Worm (Caenorhabditis elegans) whole organism, young adult: ENCODE results near the gene C06E2.2.

Source experiments
- B0035.1 ChIP-seq: sonication (generic microtip); optimal IDR thresholded peaks from 2 replicates; lab custom pipeline; 2016; ENCODE audit warnings: missing genetic modification characterization, mild to moderate bottlenecking, missing compliant biosample characterization, missing genotype, missing genetic modification reagents
- B0261.1 ChIP-seq: sonication (generic microtip); optimal IDR thresholded peaks from 2 replicates; lab custom pipeline; 2016; ENCODE audit warnings: mild to moderate bottlenecking, missing genetic modification characterization, moderate library complexity, missing compliant biosample characterization
- F10E7.11 ChIP-seq: sonication (generic microtip); optimal IDR thresholded peaks from 2 replicates; lab custom pipeline; 2017; ENCODE audit warnings: mild to moderate bottlenecking, missing genetic modification characterization, moderate library complexity, missing compliant biosample characterization
- F23B12.7 ChIP-seq: sonication (generic microtip); optimal IDR thresholded peaks from 2 replicates; lab custom pipeline; 2017; ENCODE audit warnings: missing genetic modification characterization, mild to moderate bottlenecking, missing compliant biosample characterization, antibody characterized with exemption, moderate library complexity; ENCODE audit not compliant: insufficient read depth
- F33H1.4 ChIP-seq: fragments of 200-800 bp; sonication (Bioruptor generic); IDR thresholded peaks from 2 replicates; pipeline ENCODE4 v1.3.6; 2022; ENCODE audit warnings: missing genetic modification reagents, missing genetic modification characterization, missing compliant biosample characterization
- F37B4.10 ChIP-seq: fragments of 200-800 bp; sonication (Bioruptor generic); IDR thresholded peaks from 2 replicates; pipeline ENCODE4 v1.3.6; 2022; ENCODE audit warnings: missing genetic modification characterization, missing compliant biosample characterization
- F52B5.7 ChIP-seq: sonication (generic microtip); optimal IDR thresholded peaks from 2 replicates; lab custom pipeline; 2016; ENCODE audit warnings: mild to moderate bottlenecking, missing genetic modification characterization, missing compliant biosample characterization
- Y53F4B.3 ChIP-seq: fragments of 200-800 bp; sonication (Bioruptor generic); IDR thresholded peaks from 2 replicates; pipeline ENCODE4 v1.3.6; 2022; ENCODE audit warnings: missing genetic modification reagents, missing genetic modification characterization, missing compliant biosample characterization
- Y56A3A.18 ChIP-seq: fragments of 200-800 bp; sonication (Bioruptor generic); IDR thresholded peaks from 2 replicates; pipeline ENCODE4 v1.3.6; 2022; ENCODE audit warnings: missing genetic modification reagents, missing genetic modification characterization, missing compliant biosample characterization
- Y67H2A.10 ChIP-seq: fragments of 200-800 bp; sonication (Bioruptor generic); conservative IDR thresholded peaks from 2 replicates; pipeline ENCODE4 v1.3.6; 2022; ENCODE audit warnings: missing genetic modification reagents, missing genetic modification characterization, missing compliant biosample characterization
- attf-3 ChIP-seq: fragments of 200-800 bp; sonication (Bioruptor generic); conservative IDR thresholded peaks from 2 replicates; pipeline ENCODE4 v1.3.6; 2022; ENCODE audit warnings: missing genetic modification reagents, missing genetic modification characterization, missing compliant biosample characterization
- attf-6 ChIP-seq: fragments of 200-800 bp; sonication (Bioruptor generic); IDR thresholded peaks from 2 replicates; pipeline ENCODE4 v1.3.6; 2022; ENCODE audit warnings: missing genetic modification reagents, missing genetic modification characterization, missing compliant biosample characterization
- bed-2 ChIP-seq: fragments of 200-800 bp; sonication (Bioruptor generic); IDR thresholded peaks from 2 replicates; pipeline ENCODE4 v1.3.6; 2022; ENCODE audit warnings: missing genetic modification reagents, missing genetic modification characterization, missing compliant biosample characterization
- ceh-100 ChIP-seq: fragments of 200-800 bp; sonication (Bioruptor generic); IDR thresholded peaks from 2 replicates; pipeline ENCODE4 v1.3.6; 2022; ENCODE audit warnings: missing genetic modification reagents, missing genetic modification characterization, missing compliant biosample characterization
- ceh-27 ChIP-seq: fragments of 200-800 bp; sonication (Bioruptor generic); optimal IDR thresholded peaks from 2 replicates; lab custom pipeline; 2018; ENCODE audit warnings: mild to moderate bottlenecking, missing genetic modification characterization, moderate library complexity, missing compliant biosample characterization
- ceh-79 ChIP-seq: sonication (generic microtip); optimal IDR thresholded peaks from 2 replicates; lab custom pipeline; 2017; ENCODE audit warnings: mild to moderate bottlenecking, missing genetic modification characterization, missing compliant biosample characterization
- ceh-91 ChIP-seq: fragments of 200-800 bp; sonication (Bioruptor generic); IDR thresholded peaks from 2 replicates; pipeline ENCODE4 v1.3.6; 2022; ENCODE audit warnings: missing genetic modification reagents, missing genetic modification characterization, missing compliant biosample characterization
- dox-1 ChIP-seq: fragments of 200-800 bp; sonication (Bioruptor generic); IDR thresholded peaks from 2 replicates; pipeline ENCODE4 v1.3.6; 2022; ENCODE audit warnings: missing genetic modification reagents, missing genetic modification characterization, missing compliant biosample characterization
- dpl-1 ChIP-seq: fragments of 150-350 bp; optimal IDR thresholded peaks from 2 replicates; lab custom pipeline; 2014; ENCODE audit warnings: missing biosample characterization, missing genetic modification reagents, missing genetic modification characterization
- efl-1 ChIP-seq: fragments of 150-350 bp; optimal IDR thresholded peaks from 2 replicates; lab custom pipeline; 2014; ENCODE audit warnings: missing biosample characterization, missing genetic modification reagents, missing genetic modification characterization
- egl-18 ChIP-seq: fragments of 200-800 bp; sonication (Bioruptor generic); IDR thresholded peaks from 2 replicates; pipeline ENCODE4 v1.3.6; 2022; ENCODE audit warnings: missing genetic modification reagents, missing genetic modification characterization, missing compliant biosample characterization
- egrh-3 ChIP-seq: fragments of 200-800 bp; sonication (Bioruptor generic); IDR thresholded peaks from 2 replicates; pipeline ENCODE4 v1.3.6; 2022; ENCODE audit warnings: missing genetic modification reagents, missing genetic modification characterization, missing compliant biosample characterization
- gei-17 ChIP-seq: fragments of 200-800 bp; sonication (Bioruptor generic); optimal IDR thresholded peaks from 2 replicates; lab custom pipeline; 2018; ENCODE audit warnings: mild to moderate bottlenecking, missing genetic modification characterization, missing compliant biosample characterization
- hlh-12 ChIP-seq: sonication (generic microtip); optimal IDR thresholded peaks from 2 replicates; lab custom pipeline; 2016; ENCODE audit warnings: missing genetic modification characterization, missing compliant biosample characterization
- hsf-1 ChIP-seq: fragments of 200-800 bp; sonication (Bioruptor generic); IDR thresholded peaks from 2 replicates; pipeline ENCODE4 v1.3.6; 2022; ENCODE audit warnings: missing genetic modification reagents, missing genetic modification characterization, missing compliant biosample characterization
- lag-1 ChIP-seq: fragments of 200-800 bp; sonication (Bioruptor generic); IDR thresholded peaks from 2 replicates; pipeline ENCODE4 v1.3.6; 2022; ENCODE audit warnings: missing genetic modification reagents, missing genetic modification characterization, missing compliant biosample characterization
- lin-40 ChIP-seq: sonication (generic microtip); optimal IDR thresholded peaks from 2 replicates; lab custom pipeline; 2016; ENCODE audit warnings: missing genetic modification characterization, mild to moderate bottlenecking, missing compliant biosample characterization, missing genotype, missing genetic modification reagents
- lin-54 ChIP-seq: fragments of 200-800 bp; sonication (Bioruptor generic); optimal IDR thresholded peaks from 2 replicates; lab custom pipeline; 2018; ENCODE audit warnings: mild to moderate bottlenecking, missing genetic modification characterization, missing compliant biosample characterization
- madf-10 ChIP-seq: sonication (generic microtip); optimal IDR thresholded peaks from 2 replicates; lab custom pipeline; 2016; ENCODE audit warnings: mild to moderate bottlenecking, missing genetic modification characterization, missing compliant biosample characterization
- madf-6 ChIP-seq: fragments of 200-800 bp; sonication (Bioruptor generic); IDR thresholded peaks from 2 replicates; pipeline ENCODE4 v1.3.6; 2022; ENCODE audit warnings: missing genetic modification reagents, missing genetic modification characterization, missing compliant biosample characterization
- mes-4 ChIP-seq: sonication (generic microtip); optimal IDR thresholded peaks from 2 replicates; lab custom pipeline; 2016; ENCODE audit warnings: missing genotype, missing genetic modification characterization, missing compliant biosample characterization
- mxl-1 ChIP-seq: sonication (generic microtip); optimal IDR thresholded peaks from 2 replicates; lab custom pipeline; 2016; ENCODE audit warnings: missing genetic modification characterization, missing compliant biosample characterization
- nfyb-1 ChIP-seq: fragments of 200-800 bp; sonication (Bioruptor generic); IDR thresholded peaks from 2 replicates; pipeline ENCODE4 v1.3.6; 2022; ENCODE audit warnings: missing genetic modification reagents, missing genetic modification characterization, missing compliant biosample characterization
- nhr-179 ChIP-seq: sonication (generic microtip); optimal IDR thresholded peaks from 2 replicates; lab custom pipeline; 2016; ENCODE audit warnings: mild to moderate bottlenecking, missing genetic modification characterization, missing compliant biosample characterization
- nhr-27 ChIP-seq: fragments of 200-800 bp; sonication (Bioruptor generic); optimal IDR thresholded peaks from 2 replicates; lab custom pipeline; 2018; ENCODE audit warnings: mild to moderate bottlenecking, missing genetic modification characterization, moderate library complexity, missing compliant biosample characterization
- nhr-80 ChIP-seq: sonication (generic microtip); optimal IDR thresholded peaks from 2 replicates; lab custom pipeline; 2016; ENCODE audit warnings: missing genetic modification characterization, missing compliant biosample characterization
- pbrm-1 ChIP-seq: fragments of 200-800 bp; sonication (Bioruptor generic); IDR thresholded peaks from 2 replicates; pipeline ENCODE4 v1.3.6; 2022; ENCODE audit warnings: missing genetic modification reagents, missing genetic modification characterization, missing compliant biosample characterization
- pha-4 ChIP-seq: fragments of 150-350 bp; sonication (generic microtip); optimal IDR thresholded peaks from 2 replicates; lab custom pipeline; 2014; ENCODE audit warnings: missing biosample characterization, missing genetic modification reagents, missing genetic modification characterization
- rec-8 ChIP-seq, 2 experiments: sonication (generic microtip); optimal IDR thresholded peaks; 2 replicates each; lab custom pipeline; 2016; ENCODE audit warnings: mild to moderate bottlenecking in 2 of 2, missing genetic modification characterization in 2 of 2, missing genetic modification reagents in 2 of 2, missing genotype in 2 of 2, missing biosample characterization in 1 of 2, missing compliant biosample characterization in 1 of 2, moderate library complexity in 1 of 2
- sdz-38 ChIP-seq: sonication (generic microtip); optimal IDR thresholded peaks from 2 replicates; lab custom pipeline; 2016; ENCODE audit warnings: missing genotype, missing genetic modification characterization, missing compliant biosample characterization
- snpc-1.1 ChIP-seq: sonication (generic microtip); optimal IDR thresholded peaks from 2 replicates; lab custom pipeline; 2017; ENCODE audit warnings: missing genetic modification characterization, mild to moderate bottlenecking, missing compliant biosample characterization, antibody characterized with exemption, moderate library complexity, missing genotype, missing genetic modification reagents; ENCODE audit not compliant: insufficient read depth
- sptf-2 ChIP-seq: fragments of 200-800 bp; sonication (Bioruptor generic); optimal IDR thresholded peaks from 2 replicates; lab custom pipeline; 2018; ENCODE audit warnings: mild to moderate bottlenecking, missing genetic modification characterization, missing compliant biosample characterization
- tbx-9 ChIP-seq: sonication (generic microtip); optimal IDR thresholded peaks from 2 replicates; lab custom pipeline; 2016; ENCODE audit warnings: borderline replicate concordance, missing genetic modification characterization, inconsistent platforms, missing compliant biosample characterization
- tlf-1 ChIP-seq: fragments of 200-800 bp; sonication (Bioruptor generic); optimal IDR thresholded peaks from 2 replicates; lab custom pipeline; 2018; ENCODE audit warnings: mild to moderate bottlenecking, missing genetic modification characterization, missing compliant biosample characterization
- ztf-22 ChIP-seq: fragments of 200-800 bp; sonication (Bioruptor generic); optimal IDR thresholded peaks from 2 replicates; lab custom pipeline; 2018; ENCODE audit warnings: mild to moderate bottlenecking, missing genetic modification characterization, moderate library complexity, missing compliant biosample characterization
- ztf-25 ChIP-seq: fragments of 200-800 bp; sonication (Bioruptor generic); IDR thresholded peaks from 2 replicates; pipeline ENCODE4 v1.3.6; 2022; ENCODE audit warnings: missing genetic modification reagents, missing genetic modification characterization, missing compliant biosample characterization
- ztf-3 ChIP-seq: fragments of 200-800 bp; sonication (Bioruptor generic); optimal IDR thresholded peaks from 2 replicates; lab custom pipeline; 2018; ENCODE audit warnings: mild to moderate bottlenecking, missing genetic modification characterization, missing compliant biosample characterization
- ztf-6 ChIP-seq: fragments of 200-800 bp; sonication (Bioruptor generic); IDR thresholded peaks from 2 replicates; pipeline ENCODE4 v1.3.6; 2022; ENCODE audit warnings: missing genetic modification reagents, missing genetic modification characterization, missing compliant biosample characterization

The C06E2.2 gene

ce11 chrX:8835887-8836348 lies 43.5 kb upstream of the C06E2.2 start, which contains the start of gene C28G1.2 (continued):
- peak; percentile 68 for TF ChIP-seq attf-3 (GFP tag; lab: Robert Waterston, UW)
- no peak for TF ChIP-seq bed-2
- peak; percentile 72; the same call in 1 of the 2 replicates for TF ChIP-seq Y67H2A.10 (GFP tag; lab: Robert Waterston, UW)
- peak; percentile 4 for TF ChIP-seq dpl-1 (GFP tag; lab: Kevin White, UChicago)
- TF ChIP-seq ceh-91 = no peak
- TF ChIP-seq lin-40 = peak; percentile 96
- TF ChIP-seq gei-17 (GFP tag; lab: Kevin White, UChicago) = peak; percentile 88
- TF ChIP-seq pbrm-1 = peak; percentile 94
- TF ChIP-seq F33H1.4 (GFP tag; lab: Robert Waterston, UW) = no peak
- TF ChIP-seq lin-54 (GFP tag; lab: Kevin White, UChicago) = peak; percentile 68
- peak; percentile 77; the same call in 1 of the 2 replicates for TF ChIP-seq Y53F4B.3 (GFP tag; lab: Robert Waterston, UW)
- peak; percentile 94 for TF ChIP-seq Y56A3A.18 (GFP tag; lab: Robert Waterston, UW)
- no peak for TF ChIP-seq tbx-9
- TF ChIP-seq efl-1 = peak; percentile 25
- no peak for TF ChIP-seq lag-1 (GFP tag; lab: Robert Waterston, UW)
- no peak; the same call in 1 of the 2 replicates for TF ChIP-seq madf-6 (GFP tag; lab: Robert Waterston, UW)
- peak; percentile 79 for TF ChIP-seq ceh-79
- peak; percentile 90 to 95 for TF ChIP-seq rec-8 (tag; optimal IDR thresholded peaks at IDR 0.05; lab: Kevin White, UChicago)
- peak; percentile 83 for TF ChIP-seq ztf-22 (GFP tag; lab: Kevin White, UChicago)
- TF ChIP-seq attf-6 (GFP tag; lab: Robert Waterston, UW) = no peak
- peak; percentile 87 for TF ChIP-seq sptf-2 (GFP tag; lab: Kevin White, UChicago)
- peak; percentile 83 for TF ChIP-seq tlf-1
- TF ChIP-seq egrh-3 (GFP tag; lab: Robert Waterston, UW) = peak; percentile 63; the same call in 1 of the 2 replicates
- TF ChIP-seq ceh-27 (GFP tag; lab: Kevin White, UChicago) = peak; percentile 96
- TF ChIP-seq B0261.1 (tag; lab: Kevin White, UChicago) = peak; percentile 100
- peak; percentile 87 for TF ChIP-seq nfyb-1
- peak; percentile 70 for TF ChIP-seq ztf-3 (GFP tag; lab: Kevin White, UChicago)
- TF ChIP-seq B0035.1 (tag; lab: Kevin White, UChicago) = peak; percentile 91
- TF ChIP-seq egl-18 (GFP tag; lab: Robert Waterston, UW) = peak; percentile 91
- peak; percentile 88 for TF ChIP-seq F52B5.7 (tag; lab: Kevin White, UChicago)
- TF ChIP-seq F37B4.10 = 0 out of 2 replicates have a peak, but pooled peaks have one; percentile 46
- TF ChIP-seq hsf-1 = no peak
- TF ChIP-seq sdz-38 = no peak
- TF ChIP-seq ztf-25 (GFP tag; lab: Robert Waterston, UW) = peak; percentile 93
- TF ChIP-seq ztf-6 = peak; percentile 81
- TF ChIP-seq nhr-27 (tag; lab: Kevin White, UChicago) = peak; percentile 80
- TF ChIP-seq snpc-1.1 (tag; lab: Kevin White, UChicago) = peak; percentile 34
- TF ChIP-seq F23B12.7 = peak; percentile 62
- TF ChIP-seq F10E7.11 (tag; lab: Kevin White, UChicago) = peak; percentile 84
- peak; percentile 88 for TF ChIP-seq madf-10 (tag; lab: Kevin White, UChicago)
- TF ChIP-seq mes-4 (tag; lab: Kevin White, UChicago) = peak; percentile 93
- TF ChIP-seq dox-1 (GFP tag; lab: Robert Waterston, UW) = peak; percentile 93
- peak; percentile 68 for TF ChIP-seq nhr-80 (tag; lab: Kevin White, UChicago)
- peak; percentile 51; the same call in 1 of the 2 replicates for TF ChIP-seq ceh-100 (GFP tag; lab: Robert Waterston, UW)
- peak; percentile 79 for TF ChIP-seq hlh-12 (tag; lab: Kevin White, UChicago)
- no peak for TF ChIP-seq pha-4
- peak; percentile 63 for TF ChIP-seq mxl-1 (tag; lab: Kevin White, UChicago)
- peak; percentile 17 for TF ChIP-seq nhr-179 (tag; lab: Kevin White, UChicago)
